Fruit fly (Drosophila melanogaster) whole organism, embryonic: Measurements from ENCODE around the gene Nepl3.

Source experiments
- Atf-2 ChIP-seq: fragments of 200-800 bp; sonication (Bioruptor generic); optimal IDR thresholded peaks from 2 replicates; lab custom pipeline; 2016; ENCODE audit warnings: missing biosample characterization, missing genetic modification characterization
- BEAF-32 ChIP-seq: fragments of 200-800 bp; sonication (Bioruptor generic); optimal IDR thresholded peaks from 3 replicates; lab custom pipeline; 2017; ENCODE audit warnings: missing biosample characterization, missing genetic modification characterization, mild to moderate bottlenecking, moderate library complexity, missing genetic modification reagents
- Bdp1 ChIP-seq: fragments of 200-800 bp; sonication (Bioruptor generic); optimal IDR thresholded peaks from 3 replicates; lab custom pipeline; 2016; ENCODE audit warnings: missing biosample characterization, missing genetic modification characterization
- CG11696 ChIP-seq: fragments of 200-800 bp; sonication (Bioruptor generic); IDR thresholded peaks from 2 replicates; pipeline ENCODE4 v1.3.6; 2022; ENCODE audit warnings: missing biosample characterization, missing genetic modification characterization
- CG12659 ChIP-seq: fragments of 200-800 bp; sonication (Bioruptor generic); optimal IDR thresholded peaks from 3 replicates; lab custom pipeline; 2017; ENCODE audit warnings: mild to moderate bottlenecking, missing biosample characterization, missing genetic modification reagents, missing genetic modification characterization
- CG12942 ChIP-seq: fragments of 200-800 bp; sonication (Bioruptor generic); optimal IDR thresholded peaks from 3 replicates; lab custom pipeline; 2016; ENCODE audit warnings: missing biosample characterization, missing genetic modification characterization
- CG13287 ChIP-seq: fragments of 200-800 bp; sonication (Bioruptor generic); IDR thresholded peaks from 2 replicates; pipeline ENCODE4 v1.3.6; 2022; ENCODE audit warnings: missing biosample characterization, missing genetic modification characterization; ENCODE audit not compliant: partially characterized antibody
- CG14050 ChIP-seq: fragments of 200-800 bp; sonication (Bioruptor generic); IDR thresholded peaks from 3 replicates; pipeline ENCODE4 v1.3.6; 2022; ENCODE audit warnings: missing biosample characterization, missing genetic modification characterization
- CG1602 ChIP-seq: fragments of 200-800 bp; sonication (Bioruptor generic); optimal IDR thresholded peaks from 3 replicates; lab custom pipeline; 2016; ENCODE audit warnings: missing biosample characterization, missing genetic modification characterization
- CG16779 ChIP-seq: fragments of 200-800 bp; sonication (Bioruptor generic); IDR thresholded peaks from 2 replicates; pipeline ENCODE4 v1.3.6; 2022; ENCODE audit warnings: missing biosample characterization, missing genetic modification characterization
- CG2120 ChIP-seq: fragments of 200-800 bp; sonication (Bioruptor generic); optimal IDR thresholded peaks from 3 replicates; lab custom pipeline; 2016; ENCODE audit warnings: missing biosample characterization, missing genetic modification characterization
- CG2202 ChIP-seq: fragments of 200-800 bp; sonication (Bioruptor generic); optimal IDR thresholded peaks from 2 replicates; lab custom pipeline; 2018; ENCODE audit warnings: missing biosample characterization, mild to moderate bottlenecking, missing genetic modification characterization
- CG32532 ChIP-seq: fragments of 200-800 bp; sonication (Bioruptor generic); IDR thresholded peaks from 2 replicates; pipeline ENCODE4 v1.3.6; 2022; ENCODE audit warnings: missing biosample characterization, missing genetic modification characterization
- CG32772 ChIP-seq: fragments of 200-800 bp; sonication (Bioruptor generic); IDR thresholded peaks from 2 replicates; pipeline ENCODE4 v1.3.6; 2022; ENCODE audit warnings: missing biosample characterization, missing genetic modification characterization
- CG4282 ChIP-seq: fragments of 200-800 bp; sonication (Bioruptor generic); optimal IDR thresholded peaks from 2 replicates; lab custom pipeline; 2016; ENCODE audit warnings: missing biosample characterization, missing genetic modification characterization
- CG6683 ChIP-seq: fragments of 200-800 bp; sonication (Bioruptor generic); optimal IDR thresholded peaks from 2 replicates; lab custom pipeline; 2017; ENCODE audit warnings: missing biosample characterization, mild to moderate bottlenecking, missing genetic modification characterization, missing genetic modification reagents
- CG6689 ChIP-seq: fragments of 200-800 bp; sonication (Bioruptor generic); IDR thresholded peaks from 2 replicates; pipeline ENCODE4 v1.3.6; 2022; ENCODE audit warnings: missing biosample characterization, missing genetic modification characterization
- CG7786 ChIP-seq: fragments of 200-800 bp; sonication (Bioruptor generic); optimal IDR thresholded peaks from 2 replicates; lab custom pipeline; 2016; ENCODE audit warnings: missing biosample characterization, missing genetic modification characterization
- CG9727 ChIP-seq: fragments of 200-800 bp; sonication (Bioruptor generic); optimal IDR thresholded peaks from 3 replicates; lab custom pipeline; 2017; ENCODE audit warnings: missing biosample characterization, mild to moderate bottlenecking, missing genetic modification characterization
- Dll ChIP-seq: fragments of 200-800 bp; sonication (Bioruptor generic); IDR thresholded peaks from 4 replicates; pipeline ENCODE4 v1.3.6; 2022; ENCODE audit warnings: missing biosample characterization, missing genetic modification characterization; ENCODE audit not compliant: partially characterized antibody
- HLH4C ChIP-seq: fragments of 200-800 bp; sonication (Bioruptor generic); IDR thresholded peaks from 3 replicates; pipeline ENCODE4 v1.3.6; 2022; ENCODE audit warnings: missing biosample characterization, missing genetic modification characterization; ENCODE audit not compliant: partially characterized antibody
- Hmr ChIP-seq: fragments of 200-800 bp; sonication (Bioruptor generic); optimal IDR thresholded peaks from 3 replicates; lab custom pipeline; 2017; ENCODE audit warnings: mild to moderate bottlenecking, missing biosample characterization, missing genetic modification reagents, missing genetic modification characterization
- Lhr ChIP-seq: fragments of 200-800 bp; sonication (Bioruptor generic); optimal IDR thresholded peaks from 3 replicates; lab custom pipeline; 2017; ENCODE audit warnings: mild to moderate bottlenecking, missing biosample characterization, missing genetic modification reagents, missing genetic modification characterization
- MESR4 ChIP-seq: fragments of 200-800 bp; sonication (Bioruptor generic); optimal IDR thresholded peaks from 2 replicates; lab custom pipeline; 2018; ENCODE audit warnings: missing biosample characterization, mild to moderate bottlenecking, missing genetic modification characterization, moderate library complexity
- Rx ChIP-seq: fragments of 200-800 bp; sonication (Bioruptor generic); IDR thresholded peaks from 2 replicates; pipeline ENCODE4 v1.3.6; 2022; ENCODE audit warnings: missing biosample characterization, missing genetic modification characterization
- Sin3A ChIP-seq: fragments of >200 bp; optimal IDR thresholded peaks from 2 replicates; lab custom pipeline; 2018
- Ssrp ChIP-seq: fragments of 200-800 bp; sonication (Bioruptor generic); optimal IDR thresholded peaks from 2 replicates; lab custom pipeline; 2018; ENCODE audit warnings: missing biosample characterization, mild to moderate bottlenecking, missing genetic modification characterization, moderate library complexity
- TFAM ChIP-seq: fragments of 200-800 bp; sonication (Bioruptor generic); optimal IDR thresholded peaks from 2 replicates; lab custom pipeline; 2017; ENCODE audit warnings: missing biosample characterization, missing genetic modification characterization, inconsistent platforms
- al ChIP-seq: fragments of 200-800 bp; sonication (Bioruptor generic); IDR thresholded peaks from 2 replicates; pipeline ENCODE4 v1.3.6; 2022; ENCODE audit warnings: missing biosample characterization, missing genetic modification characterization
- amos ChIP-seq: fragments of 200-800 bp; sonication (Bioruptor generic); IDR thresholded peaks from 2 replicates; pipeline ENCODE4 v1.3.6; 2022; ENCODE audit warnings: missing biosample characterization, missing genetic modification characterization; ENCODE audit not compliant: partially characterized antibody
- ara ChIP-seq: fragments of 200-800 bp; sonication (Bioruptor generic); IDR thresholded peaks from 2 replicates; pipeline ENCODE4 v1.3.6; 2022; ENCODE audit warnings: missing biosample characterization, missing genetic modification characterization
- ase ChIP-seq: fragments of 200-800 bp; sonication (Bioruptor generic); IDR thresholded peaks from 3 replicates; pipeline ENCODE4 v1.3.6; 2022; ENCODE audit warnings: missing biosample characterization, missing genetic modification characterization
- ash1 ChIP-seq: fragments of 200-800 bp; sonication (Bioruptor generic); optimal IDR thresholded peaks from 2 replicates; lab custom pipeline; 2018; ENCODE audit warnings: missing biosample characterization, mild to moderate bottlenecking, missing genetic modification characterization
- bowl ChIP-seq: fragments of 200-800 bp; sonication (Bioruptor generic); IDR thresholded peaks from 2 replicates; pipeline ENCODE4 v1.3.6; 2022; ENCODE audit warnings: missing biosample characterization, missing genetic modification characterization
- cato ChIP-seq: fragments of 200-800 bp; sonication (Bioruptor generic); optimal IDR thresholded peaks from 2 replicates; lab custom pipeline; 2016; ENCODE audit warnings: missing biosample characterization, missing genetic modification characterization, borderline replicate concordance
- chn ChIP-seq: fragments of 200-800 bp; sonication (Bioruptor generic); optimal IDR thresholded peaks from 2 replicates; lab custom pipeline; 2016; ENCODE audit warnings: missing biosample characterization, missing genetic modification characterization
- croc ChIP-seq: fragments of 200-800 bp; sonication (Bioruptor generic); conservative IDR thresholded peaks from 3 replicates; pipeline ENCODE4 v1.3.6; 2022; ENCODE audit warnings: missing biosample characterization, missing genetic modification characterization
- dysf ChIP-seq: fragments of 200-800 bp; sonication (Bioruptor generic); IDR thresholded peaks from 3 replicates; pipeline ENCODE4 v1.3.6; 2022; ENCODE audit warnings: missing biosample characterization, missing genetic modification characterization
- fd96Cb ChIP-seq: fragments of 200-800 bp; sonication (Bioruptor generic); optimal IDR thresholded peaks from 2 replicates; lab custom pipeline; 2018; ENCODE audit warnings: missing biosample characterization, mild to moderate bottlenecking, missing genetic modification characterization, moderate library complexity
- grn ChIP-seq: fragments of 200-800 bp; sonication (Bioruptor generic); optimal IDR thresholded peaks from 3 replicates; lab custom pipeline; 2017; ENCODE audit warnings: missing biosample characterization, missing genetic modification characterization
- hbn ChIP-seq: fragments of 200-800 bp; sonication (Bioruptor generic); IDR thresholded peaks from 2 replicates; pipeline ENCODE4 v1.3.6; 2022; ENCODE audit warnings: missing biosample characterization, missing genetic modification characterization; ENCODE audit not compliant: partially characterized antibody
- knrl ChIP-seq: fragments of 200-800 bp; sonication (Bioruptor generic); IDR thresholded peaks from 3 replicates; pipeline ENCODE4 v1.3.6; 2022; ENCODE audit warnings: missing biosample characterization, missing genetic modification characterization; ENCODE audit not compliant: partially characterized antibody
- nmo ChIP-seq: fragments of 200-800 bp; sonication (Bioruptor generic); optimal IDR thresholded peaks from 2 replicates; lab custom pipeline; 2018; ENCODE audit warnings: missing biosample characterization, mild to moderate bottlenecking, missing genetic modification characterization, moderate library complexity
- pan ChIP-seq, 4 experiments: fragments of >200 bp in 3 of 4; fragments of 200-800 bp in 1 of 4; sonication (Bioruptor generic) in 1 of 4; optimal IDR thresholded peaks in 3 of 4; IDR thresholded peaks in 1 of 4; 2 replicates each; pipeline versions ENCODE4 v1.3.6 to Lab custom; 2017 to 2022; ENCODE audit warnings: missing biosample characterization in 2 of 4, missing genetic modification characterization in 2 of 4, mixed read lengths in 1 of 4
- pzg ChIP-seq: fragments of 200-800 bp; sonication (Bioruptor generic); optimal IDR thresholded peaks from 3 replicates; lab custom pipeline; 2018; ENCODE audit warnings: missing biosample characterization, mild to moderate bottlenecking, missing genetic modification characterization, moderate library complexity
- repo ChIP-seq: fragments of 200-800 bp; sonication (Bioruptor generic); optimal IDR thresholded peaks from 2 replicates; lab custom pipeline; 2016; ENCODE audit warnings: missing biosample characterization, missing genetic modification characterization
- rib ChIP-seq: fragments of 200-800 bp; sonication (Bioruptor generic); IDR thresholded peaks from 2 replicates; pipeline ENCODE4 v1.3.6; 2022; ENCODE audit warnings: missing biosample characterization, missing genetic modification characterization
- scrt ChIP-seq: fragments of 200-800 bp; sonication (Bioruptor generic); optimal IDR thresholded peaks from 2 replicates; lab custom pipeline; 2018; ENCODE audit warnings: missing biosample characterization, mild to moderate bottlenecking, missing genetic modification characterization, moderate library complexity
- sim ChIP-seq: fragments of 200-800 bp; sonication (Bioruptor generic); IDR thresholded peaks from 2 replicates; pipeline ENCODE4 v1.3.6; 2022; ENCODE audit warnings: missing biosample characterization, missing genetic modification characterization
- trem ChIP-seq: fragments of 200-800 bp; optimal IDR thresholded peaks from 3 replicates; lab custom pipeline; 2019; ENCODE audit warnings: missing biosample characterization, mild to moderate bottlenecking, missing genetic modification characterization, moderate library complexity
- unpg ChIP-seq: fragments of 200-800 bp; sonication (Bioruptor generic); optimal IDR thresholded peaks from 3 replicates; lab custom pipeline; 2018; ENCODE audit warnings: missing biosample characterization, mild to moderate bottlenecking, missing genetic modification characterization, moderate library complexity

Gene Nepl3

dm6 chr2L:5058094-5058493 is at the start of gene Nepl3 (continued):
- TF ChIP-seq pan (optimal IDR thresholded peaks at IDR 0.05; lab: Kevin White, UChicago) (no peak), pan (GFP tag; optimal IDR thresholded peaks at IDR 0.05 in 1 of 2, IDR thresholded peaks at IDR 0.05 in 1 of 2) (no peak), hbn (GFP tag; lab: Robert Waterston, UW) (0 out of 2 replicates have a peak, but pooled peaks have one; percentile 51), ara (no peak), BEAF-32 (peak; percentile 65), Hmr (GFP tag; lab: Kevin White, UChicago) (no peak), cato (GFP tag; lab: Kevin White, UChicago) (no peak), grn (GFP tag; lab: Kevin White, UChicago) (no peak), CG2202 (tag; lab: Kevin White, UChicago) (no peak), nmo (no peak), CG13287 (GFP tag; lab: Robert Waterston, UW) (peak; percentile 80), Dll (peak; percentile 69), al (GFP tag; lab: Robert Waterston, UW) (no peak), scrt (GFP tag; lab: Kevin White, UChicago) (no peak), ase (no peak), CG1602 (GFP tag; lab: Kevin White, UChicago) (no peak), CG2120 (GFP tag; lab: Kevin White, UChicago) (no peak), CG7786 (GFP tag; lab: Kevin White, UChicago) (no peak), repo (GFP tag; lab: Kevin White, UChicago) (no peak), HLH4C (GFP tag; lab: Robert Waterston, UW) (peak; percentile 44; the same call in 1 of the 3 replicates), CG4282 (no peak), knrl (GFP tag; lab: Robert Waterston, UW) (peak; percentile 22; the same call in 1 of the 3 replicates), amos (GFP tag; lab: Robert Waterston, UW) (peak; percentile 51; the same call in 1 of the 2 replicates), Sin3A (no peak), Lhr (no peak), fd96Cb (tag; lab: Kevin White, UChicago) (no peak), CG16779 (GFP tag; lab: Robert Waterston, UW) (no peak), TFAM (GFP tag; lab: Kevin White, UChicago) (no peak), Ssrp (tag; lab: Kevin White, UChicago) (no peak), CG14050 (GFP tag; lab: Robert Waterston, UW) (no peak), CG32772 (GFP tag; lab: Robert Waterston, UW) (no peak), bowl (GFP tag; lab: Robert Waterston, UW) (no peak), Bdp1 (GFP tag; lab: Kevin White, UChicago) (no peak), CG6689 (GFP tag; lab: Robert Waterston, UW) (no peak), CG11696 (GFP tag; lab: Robert Waterston, UW) (no peak), CG12942 (GFP tag; lab: Kevin White, UChicago) (no peak), CG32532 (no peak), sim (GFP tag; lab: Robert Waterston, UW) (no peak), CG6683 (no peak), pzg (peak; percentile 28), Atf-2 (GFP tag; lab: Kevin White, UChicago) (no peak), trem (no peak), CG12659 (no peak), unpg (GFP tag; lab: Kevin White, UChicago) (no peak), dysf (no peak), CG9727 (GFP tag; lab: Kevin White, UChicago) (no peak), rib (GFP tag; lab: Robert Waterston, UW) (no peak), chn (no peak), MESR4 (GFP tag; lab: Kevin White, UChicago) (no peak), Rx (GFP tag; lab: Robert Waterston, UW) (no peak), croc (no peak), ash1 (GFP tag; lab: Kevin White, UChicago) (no peak)
